Fruit fly (Drosophila melanogaster): ENCODE results near the gene CG34166.
"Not testable (repeated sequence)": the region's sequence is repeated elsewhere in the genome, so short reads cannot be mapped to it uniquely, and the experiment has no call there.

DNA sequence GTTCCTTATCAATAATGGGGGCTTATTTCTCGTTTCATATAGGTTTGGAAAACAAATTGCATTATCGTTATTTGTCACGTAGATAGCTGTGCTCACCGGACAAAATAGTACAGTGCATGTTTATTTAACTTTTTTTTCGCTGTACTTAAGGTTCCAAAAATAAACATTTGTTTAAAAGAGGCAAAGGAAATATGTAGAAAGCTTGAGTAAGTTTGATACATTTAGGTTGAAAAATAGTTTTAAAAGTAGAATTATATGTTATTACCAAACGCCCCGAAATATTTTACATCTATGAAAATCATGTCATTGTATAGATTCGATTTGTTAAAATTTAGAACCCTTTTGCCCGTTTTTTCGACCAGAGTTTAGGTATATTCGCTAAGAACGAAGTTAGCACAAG lies 3.4 kb upstream of the CG34166 start, which contains the start of gene CG42585:
- TF ChIP-seq psq, Sin3A, insv (optimal IDR thresholded peaks at IDR 0.05): not testable (repeated sequence)

Measured in Kc167 (cell line).